Worm (Caenorhabditis elegans): Measurements from ENCODE around the gene vpat-1.

vpat-1 gene

DNA sequence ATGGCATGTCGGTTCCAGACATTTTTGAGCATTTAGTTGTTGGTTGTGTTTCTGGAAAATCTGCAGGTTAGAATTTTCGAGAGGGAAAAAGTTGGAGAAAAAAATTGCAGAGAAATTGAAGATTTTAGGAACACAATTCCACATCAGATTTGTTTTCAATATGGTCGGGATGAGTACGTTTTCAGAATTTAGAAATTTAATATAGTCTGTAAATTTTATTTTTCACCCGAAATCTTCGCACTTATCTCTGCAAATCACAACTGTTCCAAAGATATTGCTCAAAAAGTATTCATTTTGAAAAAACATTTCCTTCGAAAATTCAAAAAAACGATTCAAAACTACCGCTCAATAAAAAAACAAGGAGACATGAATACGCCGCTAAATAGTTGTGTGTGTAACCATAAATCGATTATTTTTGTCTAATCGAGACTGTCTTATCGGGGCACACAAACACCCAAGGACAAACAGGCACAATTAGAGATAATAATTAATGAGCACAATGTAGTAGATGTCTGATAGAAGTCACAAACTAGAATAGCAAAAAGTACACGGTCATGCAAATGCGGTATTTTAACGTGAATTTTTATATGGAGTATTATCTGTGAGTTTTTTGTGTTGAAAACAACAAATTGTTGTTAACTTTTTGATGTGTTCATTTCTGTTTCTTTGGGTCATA, at the start of gene vpat-1:
vpat-1 (minus strand) TSS at position 51 of the 676 bp plus-strand sequence.
- TF ChIP-seq F23B12.7 (tag; optimal IDR thresholded peaks at IDR 0.05; ENCODE audit: insufficient read depth) (no peak), nhr-80 (tag; optimal IDR thresholded peaks at IDR 0.05) (peak; percentile 68)

- TF ChIP-seq F33H1.4 (GFP tag; IDR thresholded peaks at IDR 0.05) = no peak
- no peak for TF ChIP-seq snpc-4 (GFP tag; optimal IDR thresholded peaks at IDR 0.05)
- no peak for TF ChIP-seq snpc-4 (tag; optimal IDR thresholded peaks at IDR 0.05)
These were observed 48.3 kb upstream of the vpat-1 start for ce11 chrX:1094332-1094731.

ce11 chrX:1093154-1093553, 47.1 kb upstream of the vpat-1 start:
- TF ChIP-seq lin-54 (GFP tag; optimal IDR thresholded peaks at IDR 0.05) (peak; percentile 46), hlh-12 (tag; optimal IDR thresholded peaks at IDR 0.05) (no peak), snpc-4 (GFP tag; optimal IDR thresholded peaks at IDR 0.05) (peak; percentile 25), snpc-4 (tag; optimal IDR thresholded peaks at IDR 0.05) (peak in 2 of 4 experiments; percentile 48 to 62), lir-1 (GFP tag; conservative IDR thresholded peaks at IDR 0.05) (peak; percentile 47; the same call in 1 of the 2 replicates), Y95B8A.8 (GFP tag; IDR thresholded peaks at IDR 0.05) (no peak), attf-3 (GFP tag; conservative IDR thresholded peaks at IDR 0.05) (no peak), ztf-18 (tag; optimal IDR thresholded peaks at IDR 0.05) (peak; percentile 43), gei-17 (GFP tag; optimal IDR thresholded peaks at IDR 0.05) (peak; percentile 63), ceh-91 (GFP tag; IDR thresholded peaks at IDR 0.05) (no peak), madf-10 (tag; optimal IDR thresholded peaks at IDR 0.05) (peak; percentile 84), F52B5.7 (tag; optimal IDR thresholded peaks at IDR 0.05) (no peak), attf-6 (GFP tag; IDR thresholded peaks at IDR 0.05) (no peak), nhr-27 (tag; optimal IDR thresholded peaks at IDR 0.05) (no peak), dpff-1 (tag; optimal IDR thresholded peaks at IDR 0.05) (no peak), repo-1 (tag; optimal IDR thresholded peaks at IDR 0.05) (peak; percentile 43), ztf-25 (GFP tag; IDR thresholded peaks at IDR 0.05) (no peak), F10E7.11 (tag; optimal IDR thresholded peaks at IDR 0.05) (no peak), akir-1 (GFP tag; optimal IDR thresholded peaks at IDR 0.05) (no peak), hlh-26 (GFP tag; conservative IDR thresholded peaks at IDR 0.05) (no peak), Y53G8AR.9 (GFP tag; conservative IDR thresholded peaks at IDR 0.05) (peak; percentile 54; the same call in 1 of the 2 replicates), somi-1 (GFP tag; optimal IDR thresholded peaks at IDR 0.05) (peak; percentile 94), ztf-22 (GFP tag; optimal IDR thresholded peaks at IDR 0.05) (peak; percentile 53), atf-7 (tag; optimal IDR thresholded peaks at IDR 0.05) (peak; percentile 92), lin-40 (tag; optimal IDR thresholded peaks at IDR 0.05) (peak; percentile 92), nfya-1 (tag; optimal IDR thresholded peaks at IDR 0.05; ENCODE audit: borderline replicate concordance, insufficient read depth) (no peak), snpc-1.1 (tag; optimal IDR thresholded peaks at IDR 0.05; ENCODE audit: insufficient read depth) (no peak), let-607 (tag; optimal IDR thresholded peaks at IDR 0.05) (peak; percentile 49 to 77), C06A6.2 (GFP tag; conservative IDR thresholded peaks at IDR 0.05) (peak; percentile 78), egrh-3 (GFP tag; IDR thresholded peaks at IDR 0.05) (peak; percentile 51), ceh-79 (tag; optimal IDR thresholded peaks at IDR 0.05) (peak; percentile 60), nhr-90 (tag; optimal IDR thresholded peaks at IDR 0.05) (peak; percentile 60), efl-1 (GFP tag; optimal IDR thresholded peaks at IDR 0.05) (no peak), F33H1.4 (GFP tag; IDR thresholded peaks at IDR 0.05) (no peak), sea-2 (GFP tag; IDR thresholded peaks at IDR 0.05) (no peak), F49E8.2 (tag; optimal IDR thresholded peaks at IDR 0.05; ENCODE audit: insufficient read depth) (no peak), B0019.2 (GFP tag; conservative IDR thresholded peaks at IDR 0.05) (no peak), nfyb-1 (GFP tag; IDR thresholded peaks at IDR 0.05) (peak; percentile 84), F23B12.7 (tag; optimal IDR thresholded peaks at IDR 0.05; ENCODE audit: insufficient read depth) (peak; percentile 64), aptf-2 (GFP tag; conservative IDR thresholded peaks at IDR 0.05) (no peak), unc-62 (GFP tag; optimal IDR thresholded peaks at IDR 0.05) (peak; percentile 92)
